Worm (Caenorhabditis elegans): Measurements from ENCODE around the gene srw-8.

- TF ChIP-seq C06A6.2 (GFP tag; conservative IDR thresholded peaks at IDR 0.05) (no peak), Y56A3A.18 (GFP tag; IDR thresholded peaks at IDR 0.05) (no peak), attf-6 (GFP tag; IDR thresholded peaks at IDR 0.05) (no peak), D2030.7 (GFP tag; IDR thresholded peaks at IDR 0.05) (no peak)
These were observed 12.2 kb upstream of the srw-8 start for ce11 chrV:3046364-3046763.
